Worm (Caenorhabditis elegans): Measurements from ENCODE around the gene elo-8.

- TF ChIP-seq ref-1 (GFP tag; conservative IDR thresholded peaks at IDR 0.05) (no peak), T22C8.4 (GFP tag; IDR thresholded peaks at IDR 0.05) (no peak), cog-1 (tag; optimal IDR thresholded peaks at IDR 0.05) (no peak), flt-1 (GFP tag; IDR thresholded peaks at IDR 0.05) (no peak), ztf-23 (GFP tag; IDR thresholded peaks at IDR 0.05) (no peak)
Measured at ce11 chrIII:11208371-11208770, 23.5 kb downstream of the elo-8 start.
